Worm (Caenorhabditis elegans) whole organism, late embryonic: ENCODE measurements around the gene gldi-10.

Experiments used
- ceh-18 ChIP-seq: sonication (generic microtip); optimal IDR thresholded peaks from 2 replicates; lab custom pipeline; 2016; ENCODE audit warnings: missing genetic modification characterization, missing compliant biosample characterization
- ceh-2 ChIP-seq: sonication (generic microtip); optimal IDR thresholded peaks from 2 replicates; lab custom pipeline; 2016; ENCODE audit warnings: missing genotype, missing genetic modification characterization, missing compliant biosample characterization
- ceh-34 ChIP-seq: sonication (generic microtip); optimal IDR thresholded peaks from 2 replicates; lab custom pipeline; 2016; ENCODE audit warnings: mild to moderate bottlenecking, missing genetic modification characterization, missing compliant biosample characterization
- madf-2 ChIP-seq: sonication (generic microtip); optimal IDR thresholded peaks from 2 replicates; lab custom pipeline; 2017; ENCODE audit warnings: missing genetic modification characterization, missing compliant biosample characterization
- nfya-1 ChIP-seq: sonication (generic microtip); optimal IDR thresholded peaks from 2 replicates; lab custom pipeline; 2017; ENCODE audit warnings: missing genetic modification characterization, mild to moderate bottlenecking, missing compliant biosample characterization, antibody characterized with exemption, moderate library complexity
- pqm-1 ChIP-seq: sonication (generic microtip); optimal IDR thresholded peaks from 2 replicates; lab custom pipeline; 2016; ENCODE audit warnings: missing genetic modification characterization, missing compliant biosample characterization
- sox-4 ChIP-seq: sonication (generic microtip); optimal IDR thresholded peaks from 2 replicates; lab custom pipeline; 2017; ENCODE audit warnings: mild to moderate bottlenecking, missing genetic modification characterization, inconsistent platforms, missing compliant biosample characterization
- ttx-3 ChIP-seq: sonication (generic microtip); optimal IDR thresholded peaks from 2 replicates; lab custom pipeline; 2016; ENCODE audit warnings: missing genetic modification reagents, missing genetic modification characterization, missing compliant biosample characterization

ce11 chrIV:9098942-9099341, at the start of gene gldi-10:
- TF ChIP-seq ceh-18 (no peak), pqm-1 (tag; lab: Kevin White, UChicago) (no peak), sox-4 (tag; lab: Kevin White, UChicago) (no peak), ttx-3 (tag; lab: Kevin White, UChicago) (no peak), madf-2 (tag; lab: Kevin White, UChicago) (no peak), ceh-2 (tag; lab: Kevin White, UChicago) (no peak), nfya-1 (tag; lab: Kevin White, UChicago) (no peak), ceh-34 (tag; lab: Kevin White, UChicago) (no peak)
